Fruit fly (Drosophila melanogaster) whole organism, pupa: ENCODE measurements around the gene CG44090.
"Not testable (repeated sequence)": the region's sequence is repeated elsewhere in the genome, so short reads cannot be mapped to it uniquely, and the experiment has no call there.

Source experiments
- CG10348 ChIP-seq: fragments of 200-800 bp; sonication (Bioruptor generic); IDR thresholded peaks from 2 replicates; pipeline ENCODE4 v1.3.6; 2022; ENCODE audit warnings: missing biosample characterization, missing genetic modification characterization
- CG12605 ChIP-seq: fragments of 200-800 bp; sonication (Bioruptor generic); IDR thresholded peaks from 2 replicates; pipeline ENCODE4 v1.3.6; 2022; ENCODE audit warnings: missing biosample characterization, missing genetic modification characterization
- CG13204 ChIP-seq: fragments of 200-800 bp; sonication (Bioruptor generic); optimal IDR thresholded peaks from 2 replicates; lab custom pipeline; 2018; ENCODE audit warnings: missing biosample characterization, mild to moderate bottlenecking, missing genetic modification characterization, moderate library complexity
- CG14655 ChIP-seq: fragments of 200-800 bp; sonication (Bioruptor generic); optimal IDR thresholded peaks from 3 replicates; lab custom pipeline; 2017; ENCODE audit warnings: mild to moderate bottlenecking, missing biosample characterization, missing genetic modification reagents, missing genetic modification characterization
- CG15710 ChIP-seq: fragments of 200-800 bp; sonication (Bioruptor generic); optimal IDR thresholded peaks from 2 replicates; lab custom pipeline; 2018; ENCODE audit warnings: missing biosample characterization, mild to moderate bottlenecking, missing genetic modification characterization, moderate library complexity
- CG17806 ChIP-seq: fragments of 200-800 bp; sonication (Bioruptor generic); optimal IDR thresholded peaks from 2 replicates; lab custom pipeline; 2018; ENCODE audit warnings: missing biosample characterization, mild to moderate bottlenecking, missing genetic modification characterization, moderate library complexity
- CG32121 ChIP-seq: fragments of 200-800 bp; sonication (Bioruptor generic); IDR thresholded peaks from 2 replicates; pipeline ENCODE4 v1.3.6; 2022; ENCODE audit warnings: missing biosample characterization, missing genetic modification characterization
- CG4496 ChIP-seq: fragments of 200-800 bp; sonication (Bioruptor generic); IDR thresholded peaks from 3 replicates; pipeline ENCODE4 v1.3.6; 2022; ENCODE audit warnings: missing biosample characterization, missing genetic modification characterization
- CG8159 ChIP-seq: fragments of 200-800 bp; sonication (Bioruptor generic); optimal IDR thresholded peaks from 3 replicates; lab custom pipeline; 2018; ENCODE audit warnings: missing biosample characterization, mild to moderate bottlenecking, missing genetic modification characterization, moderate library complexity
- CG8301 ChIP-seq: fragments of 200-800 bp; sonication (Bioruptor generic); optimal IDR thresholded peaks from 2 replicates; lab custom pipeline; 2018; ENCODE audit warnings: missing biosample characterization, mild to moderate bottlenecking, missing genetic modification characterization
- CG9948 ChIP-seq: fragments of 200-800 bp; sonication (Bioruptor generic); optimal IDR thresholded peaks from 2 replicates; lab custom pipeline; 2018; ENCODE audit warnings: missing biosample characterization, mild to moderate bottlenecking, missing genetic modification characterization, moderate library complexity
- D1 ChIP-seq: fragments of 200-800 bp; sonication (Bioruptor generic); optimal IDR thresholded peaks from 2 replicates; lab custom pipeline; 2018; ENCODE audit warnings: missing biosample characterization, mild to moderate bottlenecking, missing genetic modification characterization, moderate library complexity
- EcR ChIP-seq: fragments of 200-800 bp; sonication (Bioruptor generic); optimal IDR thresholded peaks from 3 replicates; lab custom pipeline; 2019; ENCODE audit warnings: missing biosample characterization, missing genetic modification characterization, mild to moderate bottlenecking, moderate library complexity, missing genetic modification reagents
- Ets98B ChIP-seq: fragments of 200-800 bp; sonication (Bioruptor generic); IDR thresholded peaks from 2 replicates; pipeline ENCODE4 v1.3.6; 2022; ENCODE audit warnings: missing biosample characterization, missing genetic modification characterization
- Pif1A ChIP-seq: fragments of 200-800 bp; sonication (Bioruptor generic); optimal IDR thresholded peaks from 3 replicates; lab custom pipeline; 2016; ENCODE audit warnings: missing biosample characterization, missing genetic modification characterization
- Pif1B ChIP-seq: fragments of 200-800 bp; sonication (Bioruptor generic); optimal IDR thresholded peaks from 3 replicates; lab custom pipeline; 2016; ENCODE audit warnings: missing biosample characterization, missing genetic modification characterization
- Snoo ChIP-seq: fragments of 200-800 bp; sonication (Bioruptor generic); optimal IDR thresholded peaks from 3 replicates; lab custom pipeline; 2017; ENCODE audit warnings: missing biosample characterization, mild to moderate bottlenecking, missing genetic modification characterization, inconsistent platforms
- fd96Ca ChIP-seq: fragments of 200-800 bp; sonication (Bioruptor generic); IDR thresholded peaks from 3 replicates; pipeline ENCODE4 v1.3.6; 2022; ENCODE audit warnings: missing biosample characterization, missing genetic modification characterization
- gl ChIP-seq: fragments of 200-800 bp; sonication (Bioruptor generic); optimal IDR thresholded peaks from 2 replicates; lab custom pipeline; 2018; ENCODE audit warnings: missing biosample characterization, mild to moderate bottlenecking, missing genetic modification characterization
- rn ChIP-seq: fragments of 200-800 bp; sonication (Bioruptor generic); IDR thresholded peaks from 2 replicates; pipeline ENCODE4 v1.3.6; 2022; ENCODE audit warnings: missing biosample characterization, missing genetic modification characterization

Gene CG44090

dm6 chr3R:17434330-17434729 is at the start of gene CG44090:
Gene CG44090 (minus strand): TSS chr3R:17434430.
- TF ChIP-seq CG17806 (no peak), CG10348 (GFP tag; lab: Robert Waterston, UW) (no peak), Ets98B (no peak), Pif1B (GFP tag; lab: Kevin White, UChicago) (no peak), CG8159 (no peak), CG12605 (GFP tag; lab: Robert Waterston, UW) (no peak), gl (tag; lab: Kevin White, UChicago) (no peak)

- TF ChIP-seq Pif1A (GFP tag; lab: Kevin White, UChicago) (no peak), CG14655 (GFP tag; lab: Kevin White, UChicago) (peak; percentile 32), CG17806 (no peak), fd96Ca (no peak), CG32121 (no peak), gl (tag; lab: Kevin White, UChicago) (no peak), CG10348 (GFP tag; lab: Robert Waterston, UW) (no peak), CG4496 (GFP tag; lab: Robert Waterston, UW) (no peak), Ets98B (0 out of 2 replicates have a peak, but pooled peaks have one; percentile 13), CG15710 (tag; lab: Kevin White, UChicago) (peak; percentile 36), CG8301 (tag; lab: Kevin White, UChicago) (no peak), CG9948 (tag; lab: Kevin White, UChicago) (peak; percentile 20), CG8159 (peak; percentile 26), CG12605 (GFP tag; lab: Robert Waterston, UW) (no peak), EcR (no peak)
Observed at dm6 chr3R:17481262-17481661, 47.0 kb upstream of the CG44090 start.

- TF ChIP-seq Snoo (tag; lab: Kevin White, UChicago) (no peak), CG13204 (GFP tag; lab: Kevin White, UChicago) (no peak), CG8159 (peak; percentile 4), EcR (no peak), CG15710 (tag; lab: Kevin White, UChicago) (peak; percentile 6), CG12605 (GFP tag; lab: Robert Waterston, UW) (no peak), CG8301 (tag; lab: Kevin White, UChicago) (no peak), CG9948 (tag; lab: Kevin White, UChicago) (no peak), rn (GFP tag; lab: Robert Waterston, UW) (no peak), CG4496 (GFP tag; lab: Robert Waterston, UW) (no peak)
Observed at dm6 chr3R:17471007-17471406, 36.8 kb upstream of the CG44090 start.

- TF ChIP-seq CG4496 (GFP tag; lab: Robert Waterston, UW); gl (tag; lab: Kevin White, UChicago); CG10348 (GFP tag; lab: Robert Waterston, UW): not testable (repeated sequence)
Observed at dm6 chr3R:17456676-17457075, 22.4 kb upstream of the CG44090 start, which contains the start of gene CG14330. Gene CG14330 (minus strand): TSS chr3R:17456776.

- no peak for TF ChIP-seq CG13204 (GFP tag; lab: Kevin White, UChicago)
- TF ChIP-seq CG4496 (GFP tag; lab: Robert Waterston, UW), result no peak
- TF ChIP-seq D1, result peak; percentile 86
- TF ChIP-seq rn (GFP tag; lab: Robert Waterston, UW), result no peak
Observed at dm6 chr3R:17449402-17449801, 15.2 kb upstream of the CG44090 start.

- TF ChIP-seq CG17806, result no peak
- TF ChIP-seq CG32121, result no peak
- TF ChIP-seq fd96Ca, result no peak
- no peak for TF ChIP-seq Ets98B
- TF ChIP-seq CG10348 (GFP tag; lab: Robert Waterston, UW), result no peak
- TF ChIP-seq CG14655 (GFP tag; lab: Kevin White, UChicago), result no peak
- TF ChIP-seq CG15710 (tag; lab: Kevin White, UChicago), result no peak
- no peak for TF ChIP-seq D1
- no peak for TF ChIP-seq CG8159
- TF ChIP-seq Pif1B (GFP tag; lab: Kevin White, UChicago), result no peak
Observed at dm6 chr3R:17448758-17449157, 14.5 kb upstream of the CG44090 start, which contains the start of gene Eh. Gene Eh (minus strand): TSS chr3R:17448858.

dm6 chr3R:17447615-17448014 is 13.4 kb upstream of the CG44090 start:
- TF ChIP-seq CG17806 (no peak), fd96Ca (no peak), CG14655 (GFP tag; lab: Kevin White, UChicago) (no peak), rn (GFP tag; lab: Robert Waterston, UW) (no peak), Ets98B (no peak), Pif1A (GFP tag; lab: Kevin White, UChicago) (no peak)

- TF ChIP-seq CG17806, result no peak
- no peak for TF ChIP-seq Pif1A (GFP tag; lab: Kevin White, UChicago)
- TF ChIP-seq EcR, result no peak
- TF ChIP-seq Snoo (tag; lab: Kevin White, UChicago), result no peak
- no peak for TF ChIP-seq CG10348 (GFP tag; lab: Robert Waterston, UW)
- TF ChIP-seq CG8301 (tag; lab: Kevin White, UChicago), result no peak
- no peak for TF ChIP-seq CG4496 (GFP tag; lab: Robert Waterston, UW)
- no peak for TF ChIP-seq CG12605 (GFP tag; lab: Robert Waterston, UW)
- no peak for TF ChIP-seq CG13204 (GFP tag; lab: Kevin White, UChicago)
- TF ChIP-seq CG15710 (tag; lab: Kevin White, UChicago), result no peak
- TF ChIP-seq CG32121, result no peak
Observed at dm6 chr3R:17440628-17441027, 6.4 kb upstream of the CG44090 start, which contains the start of gene CG14331. Gene CG14331 (minus strand): TSS chr3R:17440728.
